Fruit fly (Drosophila melanogaster) whole organism, larva: Measurements from ENCODE around the gene PolrMT.

Source experiments
- noc ChIP-seq: fragments of 200-800 bp; sonication (Bioruptor generic); optimal IDR thresholded peaks from 3 replicates; lab custom pipeline; 2019; ENCODE audit warnings: missing biosample characterization, mild to moderate bottlenecking, missing genetic modification characterization, moderate library complexity

The PolrMT gene

DNA sequence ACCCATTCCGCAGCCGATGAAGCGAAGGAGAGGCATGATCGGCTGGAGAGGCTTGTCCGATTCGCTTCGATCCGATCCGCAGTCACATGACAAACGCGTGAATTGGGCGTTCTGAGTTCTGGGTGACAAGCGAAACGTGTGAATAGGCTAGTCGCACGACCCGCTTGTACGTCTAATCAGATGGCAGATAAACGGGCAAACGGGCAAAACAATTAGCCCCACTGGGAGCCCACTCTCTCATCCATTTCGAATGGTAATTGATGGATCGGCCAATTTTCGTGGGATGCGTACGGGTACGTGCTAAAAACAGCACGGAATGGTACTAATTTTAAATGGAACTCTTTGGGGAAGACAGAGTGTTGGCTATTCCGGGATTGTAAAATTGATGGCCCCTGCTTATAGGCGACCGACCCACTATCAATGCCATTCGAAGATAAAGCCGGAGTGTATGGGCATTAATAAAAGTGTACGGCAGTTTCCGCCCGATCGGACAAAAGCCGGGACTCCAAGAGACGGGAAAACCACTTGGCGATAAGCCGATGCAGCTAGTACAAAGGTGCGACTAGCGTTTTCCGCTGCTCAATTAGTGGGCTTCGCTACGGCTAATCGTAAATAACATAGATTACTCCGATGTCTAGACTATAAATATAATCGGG lies 19.4 kb upstream of the PolrMT start:
- TF ChIP-seq noc (tag; lab: Kevin White, UChicago) = peak; percentile 58

DNA sequence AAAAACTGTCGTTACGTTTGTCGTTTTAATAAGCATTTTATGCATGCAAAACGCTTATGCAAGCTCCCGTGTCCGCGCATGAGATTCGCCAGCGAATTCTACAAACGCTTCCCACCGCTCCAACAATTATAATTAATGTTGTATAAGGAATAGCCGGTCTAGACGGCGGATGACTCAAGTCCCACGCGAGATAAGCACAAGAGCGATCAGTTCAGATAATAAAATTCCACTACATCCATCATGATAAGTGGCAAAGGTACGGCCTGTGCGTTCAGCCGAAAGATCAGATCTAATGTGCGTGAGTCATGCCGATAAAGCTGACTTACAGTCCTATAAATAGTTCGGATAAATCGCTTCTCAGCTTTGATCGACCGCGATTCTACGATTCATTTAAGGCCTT lies 18.4 kb upstream of the PolrMT start:
- TF ChIP-seq noc (tag; lab: Kevin White, UChicago) = no peak

DNA sequence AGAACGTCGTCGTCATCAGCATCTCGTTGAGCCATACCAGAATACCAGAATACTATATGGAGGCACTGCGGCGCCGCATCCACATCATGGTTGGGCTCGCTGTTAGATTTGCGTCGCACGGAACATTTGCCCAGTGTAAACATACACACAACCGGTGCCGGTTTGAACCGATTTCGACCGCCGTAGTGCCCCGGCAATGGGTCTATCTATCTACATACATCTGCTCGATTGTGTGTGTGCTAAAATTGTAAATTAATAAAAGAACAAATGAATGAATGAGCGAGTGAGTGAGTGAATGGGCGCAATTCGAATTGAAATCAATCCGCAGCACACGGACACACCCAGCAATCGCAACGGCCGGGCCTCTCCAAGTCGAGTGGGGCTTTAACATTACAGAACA lies 17.3 kb upstream of the PolrMT start:
- TF ChIP-seq noc (tag; lab: Kevin White, UChicago) = no peak

DNA sequence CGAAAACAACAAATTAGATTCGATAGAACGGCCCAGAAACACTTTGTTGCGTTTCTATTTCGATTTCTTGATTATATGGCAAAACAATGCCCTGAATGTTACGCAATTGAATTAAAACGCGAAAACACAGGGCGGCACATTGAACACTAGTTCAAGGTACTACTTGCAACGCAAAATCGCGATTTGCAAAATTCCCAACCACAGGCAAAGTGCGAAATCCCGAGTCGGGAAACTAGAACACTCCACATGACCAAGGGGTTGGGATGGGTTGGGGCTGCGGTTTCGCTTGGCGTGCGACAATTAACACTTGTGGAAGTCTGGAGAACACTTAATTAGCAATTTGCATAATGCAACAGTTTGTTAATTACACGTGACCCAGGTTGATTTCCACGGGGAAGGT lies 16.1 kb upstream of the PolrMT start:
- no peak for TF ChIP-seq noc (tag; lab: Kevin White, UChicago)

DNA sequence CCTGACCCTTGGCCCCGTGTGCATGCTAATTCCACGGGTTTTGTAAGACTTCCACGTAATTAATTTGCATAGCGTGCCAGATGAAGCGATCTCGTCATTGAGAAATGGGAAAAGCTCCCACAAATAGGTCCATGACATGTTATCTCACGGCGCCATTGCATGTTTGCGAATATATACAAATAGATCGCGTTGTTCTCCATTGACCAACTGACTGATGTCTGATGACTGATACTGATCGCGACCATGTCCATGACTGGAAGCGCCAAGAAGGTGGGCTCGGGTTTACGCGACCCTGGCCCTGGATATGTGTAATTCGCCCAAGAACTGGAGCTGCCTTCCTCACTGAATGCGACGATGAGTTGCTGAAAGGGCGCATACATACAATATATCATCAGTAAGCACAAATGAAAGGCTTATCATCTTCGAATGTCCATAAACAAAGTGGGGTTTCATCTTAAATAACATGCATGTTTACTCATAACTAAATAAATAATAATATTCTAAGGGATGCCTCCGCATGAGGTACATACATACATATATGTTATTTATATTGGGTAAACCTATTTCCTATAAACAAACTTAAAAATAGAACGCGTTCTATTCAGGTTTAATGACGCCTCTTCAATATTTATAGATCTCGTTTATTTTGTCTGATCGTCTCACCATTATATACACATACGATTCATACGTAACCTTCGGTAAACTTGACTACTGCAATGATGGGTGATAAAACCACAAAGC lies 15.1 kb upstream of the PolrMT start:
- TF ChIP-seq noc (tag; lab: Kevin White, UChicago) = no peak

DNA sequence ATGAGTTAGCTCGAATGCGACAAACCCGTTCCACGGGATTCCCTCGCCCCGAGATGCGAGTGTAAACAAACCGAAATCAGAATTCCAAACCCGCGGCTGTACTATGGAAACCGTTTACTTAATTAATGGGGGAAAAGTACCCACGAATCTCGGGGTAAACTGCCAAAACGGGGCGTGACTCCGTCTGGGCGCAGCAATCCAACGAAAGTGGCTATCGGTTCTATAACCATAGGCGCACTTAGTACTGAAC lies 14.5 kb upstream of the PolrMT start:
- no peak for TF ChIP-seq noc (tag; lab: Kevin White, UChicago)

DNA sequence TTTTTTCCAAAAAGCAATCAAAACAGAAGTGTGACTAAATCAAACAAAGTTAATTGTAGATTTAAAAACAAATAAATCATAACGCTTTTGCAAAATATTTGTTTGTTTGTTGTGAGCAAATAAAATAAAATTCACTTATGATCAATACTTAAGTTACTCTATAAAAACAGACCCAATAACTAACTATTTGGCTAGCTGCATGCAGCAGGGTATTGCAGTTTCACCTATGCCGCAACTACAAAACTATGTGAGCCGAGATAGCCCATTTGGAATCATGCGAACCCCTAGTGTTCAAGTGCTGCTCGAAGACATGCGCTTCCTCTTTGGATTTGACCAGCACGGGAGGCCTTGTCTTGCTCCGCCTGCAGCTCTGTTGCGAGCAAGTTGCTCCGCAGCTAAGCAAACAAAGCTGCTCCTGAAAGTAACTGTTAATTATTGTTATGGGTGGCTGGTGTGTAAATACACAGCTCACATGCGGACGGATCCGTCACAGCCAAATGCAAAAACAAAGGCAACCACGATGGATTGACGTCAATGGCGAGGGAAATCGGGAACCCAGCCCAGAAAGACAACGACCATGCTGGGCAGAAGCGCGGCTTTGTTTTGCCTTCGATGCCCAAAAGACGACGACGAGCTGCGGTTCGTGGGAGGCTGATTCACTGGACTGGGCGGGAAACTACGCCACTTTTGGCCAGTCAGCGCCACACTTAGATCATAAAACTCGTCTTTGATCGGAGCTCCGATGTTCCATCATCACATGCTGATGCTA lies 14.0 kb upstream of the PolrMT start:
- no peak for TF ChIP-seq noc (tag; lab: Kevin White, UChicago)

DNA sequence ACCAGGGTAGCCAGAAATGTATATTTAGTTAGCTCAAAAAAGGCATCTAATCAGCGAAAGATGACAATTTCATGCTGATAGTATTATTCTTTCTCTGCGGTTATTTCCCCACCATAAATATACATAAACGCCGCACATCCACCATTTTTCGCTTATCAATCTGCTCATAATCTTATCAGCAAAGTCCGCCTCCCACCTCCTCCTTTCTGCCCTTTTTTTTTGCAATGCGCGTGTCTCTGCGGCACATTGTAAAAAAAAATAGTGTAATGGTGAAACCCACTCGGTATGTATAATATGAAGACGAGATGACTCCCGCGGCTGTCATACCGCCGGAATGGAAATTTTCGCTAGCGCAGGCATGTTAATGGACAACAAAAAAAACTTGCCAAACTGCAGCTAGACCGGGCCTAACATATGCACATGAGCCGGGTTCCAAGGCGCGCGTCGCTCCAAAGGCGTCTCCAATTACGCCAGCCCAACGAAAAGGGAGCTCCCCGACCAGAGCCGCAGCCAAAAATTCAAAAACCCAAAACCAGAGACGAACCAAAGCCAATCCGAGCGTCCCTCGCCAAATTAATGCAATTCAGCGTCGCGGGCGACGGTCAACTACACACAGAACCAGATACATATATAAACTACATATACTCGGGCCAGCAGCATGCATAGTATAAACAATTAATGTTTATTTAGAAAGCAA lies 12.2 kb upstream of the PolrMT start:
- TF ChIP-seq noc (tag; lab: Kevin White, UChicago) = no peak

DNA sequence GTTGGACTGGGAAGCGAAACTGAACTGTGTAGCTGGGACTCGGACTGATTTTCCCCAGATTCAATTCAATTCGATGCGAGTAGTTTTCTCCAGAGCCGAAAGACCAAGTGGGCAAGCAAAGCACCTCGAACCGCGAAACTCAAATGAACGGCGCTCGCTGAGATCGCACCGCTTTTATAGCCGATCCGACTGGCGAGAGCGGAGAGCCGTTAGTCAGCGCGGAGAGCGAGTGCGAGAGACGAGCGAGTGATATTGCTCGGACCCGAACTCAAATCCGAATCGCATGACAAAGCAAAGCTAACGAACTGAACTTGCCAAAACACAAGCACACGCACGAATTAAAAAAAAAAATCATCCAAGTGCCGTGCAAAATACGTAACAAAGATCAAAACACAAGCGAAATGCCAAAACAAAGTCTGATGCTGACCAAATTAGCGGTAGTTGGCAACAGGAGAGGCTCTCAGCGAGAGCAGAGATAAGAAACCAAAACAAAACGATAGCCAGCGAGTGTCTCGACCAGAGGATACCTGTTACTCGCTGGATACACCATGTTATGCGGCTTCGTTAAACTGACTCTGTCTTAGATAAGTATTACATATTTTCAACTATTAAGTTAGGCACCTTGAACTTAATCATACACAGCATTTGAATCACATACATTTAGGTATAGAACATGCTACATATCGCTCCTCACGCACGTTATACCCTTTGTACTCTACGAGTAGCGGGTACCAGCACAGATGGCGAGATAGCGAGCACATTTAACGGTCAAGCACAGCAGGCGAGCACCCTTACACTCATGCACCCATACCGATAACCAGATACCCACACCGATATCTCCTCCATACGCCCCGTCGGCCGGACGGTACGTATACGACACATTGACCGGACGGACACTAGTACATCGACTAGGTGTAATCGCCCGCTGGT lies 11.0 kb upstream of the PolrMT start:
- TF ChIP-seq noc (tag; lab: Kevin White, UChicago) = peak; percentile 96

DNA sequence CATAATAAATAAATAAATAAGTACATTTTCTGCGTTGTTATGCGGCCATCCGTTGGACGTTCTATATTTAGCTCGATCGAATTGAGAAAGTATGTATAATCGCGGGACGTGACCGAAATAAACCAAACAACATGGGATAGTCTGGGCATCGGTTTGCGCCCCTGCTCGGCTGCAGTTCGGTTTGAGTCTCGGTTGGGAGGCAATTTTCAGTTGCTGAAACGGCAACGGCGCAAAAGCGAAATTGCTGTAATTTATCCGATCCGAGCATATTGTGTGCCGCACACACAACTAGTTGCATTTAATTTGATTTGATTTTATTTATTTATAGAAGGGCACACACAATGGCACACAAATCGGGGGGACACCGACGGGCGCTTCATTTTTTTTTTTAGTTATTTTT lies 10.0 kb upstream of the PolrMT start:
- no peak for TF ChIP-seq noc (tag; lab: Kevin White, UChicago)

DNA sequence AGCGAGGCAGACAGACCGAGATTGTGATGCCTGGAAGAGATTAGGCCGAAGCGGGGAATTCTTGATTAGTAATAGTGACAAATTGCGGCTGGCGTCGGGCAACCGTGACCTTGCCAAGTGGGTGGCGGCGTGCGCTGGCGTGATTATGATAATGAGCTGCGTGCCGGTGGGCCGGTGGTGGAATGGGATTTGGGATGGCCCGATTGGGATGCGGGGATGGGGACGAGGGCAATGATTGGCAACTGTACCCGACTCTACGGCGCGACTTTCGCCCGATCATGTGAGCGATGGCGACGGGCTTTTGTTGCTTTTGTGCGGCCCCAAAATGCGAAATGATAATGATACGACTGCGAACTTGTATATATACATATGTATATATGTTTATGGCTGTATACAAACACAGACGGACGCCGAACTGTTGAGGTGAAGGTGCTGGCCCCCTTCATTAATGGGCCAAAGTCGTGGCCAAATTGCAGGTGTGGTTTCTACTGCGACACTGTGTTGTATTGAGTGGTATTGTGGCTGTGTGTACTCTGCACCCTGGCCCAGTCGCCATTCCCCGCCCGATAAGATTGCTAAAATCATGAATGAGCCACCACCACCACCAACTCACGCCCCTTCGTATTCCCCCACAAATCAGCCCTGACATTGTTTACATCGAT lies 8.6 kb upstream of the PolrMT start:
- TF ChIP-seq noc (tag; lab: Kevin White, UChicago) = peak; percentile 43

DNA sequence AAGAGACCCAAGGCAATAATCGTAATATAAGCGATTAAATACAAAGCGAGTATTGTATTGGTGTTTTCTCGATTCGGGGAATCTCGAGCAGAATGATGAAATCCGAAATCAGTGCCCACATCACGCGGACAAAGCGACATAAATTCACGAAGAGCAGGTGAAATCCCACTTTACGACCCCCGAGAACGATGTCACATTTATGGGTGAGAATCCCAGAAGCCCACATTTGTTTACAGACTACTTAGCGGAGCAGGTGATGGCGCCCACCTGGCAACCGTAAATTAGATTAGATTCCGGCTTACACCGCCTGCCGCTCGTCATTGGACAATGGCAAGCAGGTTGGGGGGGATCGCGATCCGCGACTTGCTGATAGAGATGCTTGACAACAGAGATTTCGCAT lies 6.1 kb upstream of the PolrMT start:
- peak; percentile 69 for TF ChIP-seq noc (tag; lab: Kevin White, UChicago)

DNA sequence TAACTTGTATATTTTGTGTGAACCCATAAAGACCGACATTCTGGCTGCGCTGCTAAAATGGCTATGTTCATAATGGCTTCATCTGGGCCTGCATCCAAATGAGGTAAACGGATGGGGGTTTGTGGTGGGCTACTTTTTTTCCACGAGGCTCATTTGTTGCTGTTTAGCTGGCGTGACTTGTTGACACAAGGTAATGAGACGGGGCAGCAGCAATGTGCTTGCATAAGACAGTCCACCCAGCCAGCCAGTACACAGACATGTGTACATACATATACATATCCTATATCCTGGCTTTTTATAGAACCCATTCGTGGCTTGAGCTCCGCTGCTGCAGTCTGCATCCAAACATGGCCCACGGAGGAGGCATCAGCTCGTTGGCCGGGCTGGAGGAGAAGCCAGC lies 4.5 kb upstream of the PolrMT start, which contains the start of gene CG14340:
TSS of gene CG14340 (plus strand) at position 301 of the 400 bp plus-strand sequence.
- TF ChIP-seq noc (tag; lab: Kevin White, UChicago) = no peak

DNA sequence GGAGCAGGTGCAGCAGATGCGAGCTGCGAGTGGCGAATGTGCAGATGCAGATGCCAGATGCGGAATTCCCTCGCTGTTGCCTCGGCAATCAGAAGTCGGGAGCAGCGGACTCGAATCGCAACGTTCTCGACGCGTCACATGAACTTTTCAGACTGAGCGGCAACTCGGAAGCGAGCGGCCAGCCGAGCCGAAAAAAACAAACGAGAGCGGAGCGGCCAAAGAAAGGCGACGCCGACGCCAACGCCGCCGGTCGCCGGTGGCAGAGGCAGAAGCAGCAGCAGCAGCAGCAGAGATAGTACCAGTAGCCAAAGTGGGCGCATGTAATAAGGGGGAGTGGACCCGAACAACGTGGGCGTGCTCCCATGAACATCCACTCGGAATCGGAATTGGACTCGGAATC lies 5.8 kb downstream of the PolrMT start, which contains the start of gene CG4629:
TSS of gene CG4629 (minus strand) at position 156 of the 400 bp plus-strand sequence.
- no peak for TF ChIP-seq noc (tag; lab: Kevin White, UChicago)
